In genomic region chrIV:410420-410891, ce11 we compare ENCODE assay signal across 3 worm cellular contexts.
TF ChIP-seq lines count a peak whose summit lies in the region.

TSS of gene T07A9.12 (plus strand) at chrIV:410867.

TF ChIP-seq in whole organism, L1 larva, 84 proteins besides CTCF, POLR2A, EP300 and RAD21 (continued from another document and continues in another):
- TF ChIP-seq isw-1 (GFP tag; IDR thresholded peaks at IDR 0.05; lab: Robert Waterston, UW) (peak; percentile 47), C34B4.2 (tag; optimal IDR thresholded peaks at IDR 0.05; lab: Kevin White, UChicago) (no peak), pag-3 (tag; optimal IDR thresholded peaks at IDR 0.05; lab: Kevin White, UChicago; ENCODE audit: borderline replicate concordance, insufficient read depth) (no peak), nhr-85 (tag; lab: Kevin White, UChicago) (peak; percentile 78), lsy-2 (tag; optimal IDR thresholded peaks at IDR 0.05; lab: Kevin White, UChicago) (peak; percentile 82 to 88), ces-1 (GFP tag; optimal IDR thresholded peaks at IDR 0.05; lab: Kevin White, UChicago) (no peak), aly-2 (tag; optimal IDR thresholded peaks at IDR 0.05; lab: Kevin White, UChicago) (peak; percentile 36), lin-35 (GFP tag; optimal IDR thresholded peaks at IDR 0.05; lab: Kevin White, UChicago) (peak; percentile 74 to 76), unc-98 (GFP tag; IDR thresholded peaks at IDR 0.05; lab: Robert Waterston, UW) (peak; percentile 71), sup-37 (GFP tag; optimal IDR thresholded peaks at IDR 0.05; lab: Kevin White, UChicago) (no peak), unc-86 (tag; optimal IDR thresholded peaks at IDR 0.05; lab: Kevin White, UChicago) (peak; percentile 51), dpl-1 (GFP tag; optimal IDR thresholded peaks at IDR 0.05; lab: Kevin White, UChicago) (peak; percentile 38 to 42 (median 42)), lin-15B (tag; optimal IDR thresholded peaks at IDR 0.05; lab: Kevin White, UChicago) (peak; percentile 17), hlh-4 (tag; optimal IDR thresholded peaks at IDR 0.05; lab: Kevin White, UChicago) (no peak), mep-1 (tag; optimal IDR thresholded peaks at IDR 0.05; lab: Kevin White, UChicago) (peak; percentile 86), zag-1 (tag; optimal IDR thresholded peaks at IDR 0.05; lab: Kevin White, UChicago) (no peak), ztf-11 (tag; optimal IDR thresholded peaks at IDR 0.05; lab: Kevin White, UChicago) (peak in 1 of 2 experiments; percentile 43), C04F5.9 (tag; optimal IDR thresholded peaks at IDR 0.05; lab: Kevin White, UChicago) (peak; percentile 51), mab-9 (GFP tag; IDR thresholded peaks at IDR 0.05; lab: Robert Waterston, UW) (no peak), swsn-7 (tag; optimal IDR thresholded peaks at IDR 0.05; lab: Kevin White, UChicago) (peak; percentile 80), elt-3 (tag; optimal IDR thresholded peaks at IDR 0.05; lab: Kevin White, UChicago) (no peak), nhr-76 (tag; optimal IDR thresholded peaks at IDR 0.05; lab: Kevin White, UChicago) (no peak), nhr-47 (tag; optimal IDR thresholded peaks at IDR 0.05; lab: Kevin White, UChicago) (peak; percentile 81), fkh-4 (tag; optimal IDR thresholded peaks at IDR 0.05; lab: Kevin White, UChicago; ENCODE audit: borderline replicate concordance) (no peak), aha-1 (tag; optimal IDR thresholded peaks at IDR 0.05; lab: Kevin White, UChicago) (no peak), rnt-1 (tag; optimal IDR thresholded peaks at IDR 0.05; lab: Kevin White, UChicago) (peak; percentile 82), Y116A8C.19 (tag; optimal IDR thresholded peaks at IDR 0.05; lab: Kevin White, UChicago; ENCODE audit: borderline replicate concordance) (peak; percentile 41), ceh-8 (GFP tag; optimal IDR thresholded peaks at IDR 0.05; lab: Kevin White, UChicago) (no peak), efl-3 (GFP tag; optimal IDR thresholded peaks at IDR 0.05; lab: Kevin White, UChicago) (no peak), unc-130 (tag; optimal IDR thresholded peaks at IDR 0.05; lab: Kevin White, UChicago) (peak; percentile 77), blmp-1 (tag; optimal IDR thresholded peaks at IDR 0.05; lab: Kevin White, UChicago) (peak; percentile 32), lin-14 (GFP tag; optimal IDR thresholded peaks at IDR 0.05; lab: Kevin White, UChicago) (no peak), nhr-77 (tag; optimal IDR thresholded peaks at IDR 0.05; lab: Kevin White, UChicago) (peak; percentile 55), ceh-88 (GFP tag; IDR thresholded peaks at IDR 0.05; lab: Robert Waterston, UW) (no peak; the same call in 1 of the 2 replicates), nhr-71 (tag; optimal IDR thresholded peaks at IDR 0.05; lab: Kevin White, UChicago) (peak; percentile 90), ceh-82 (tag; optimal IDR thresholded peaks at IDR 0.05; lab: Kevin White, UChicago) (peak; percentile 3 to 70 (median 64)), sox-4 (tag; optimal IDR thresholded peaks at IDR 0.05; lab: Kevin White, UChicago) (peak; percentile 55), fkh-8 (tag; optimal IDR thresholded peaks at IDR 0.05; lab: Kevin White, UChicago) (peak; percentile 83), nhr-90 (tag; optimal IDR thresholded peaks at IDR 0.05; lab: Kevin White, UChicago; ENCODE audit: poor library complexity) (peak; percentile 77), dsc-1 (tag; optimal IDR thresholded peaks at IDR 0.05; lab: Kevin White, UChicago) (peak; percentile 54), snu-23 (GFP tag; optimal IDR thresholded peaks at IDR 0.05; lab: Kevin White, UChicago) (peak; percentile 91), lin-39 (tag; optimal IDR thresholded peaks at IDR 0.05; lab: Kevin White, UChicago) (no peak), hlh-17 (GFP tag; optimal IDR thresholded peaks at IDR 0.05; lab: Kevin White, UChicago; ENCODE audit: borderline replicate concordance) (no peak)

TF ChIP-seq in whole organism, L3 larva, 47 proteins besides CTCF, POLR2A, EP300 and RAD21 (continued from another document):
- TF ChIP-seq snpc-4 (tag; optimal IDR thresholded peaks at IDR 0.05; lab: Kevin White, UChicago) (peak; percentile 11), zag-1 (tag; optimal IDR thresholded peaks at IDR 0.05; lab: Kevin White, UChicago) (no peak), ceh-9 (tag; optimal IDR thresholded peaks at IDR 0.05; lab: Kevin White, UChicago) (no peak), lsy-12 (tag; optimal IDR thresholded peaks at IDR 0.05; lab: Kevin White, UChicago) (peak; percentile 43), fos-1 (tag; optimal IDR thresholded peaks at IDR 0.05; lab: Kevin White, UChicago) (no peak), ZK546.5 (tag; optimal IDR thresholded peaks at IDR 0.05; lab: Kevin White, UChicago) (no peak), aly-2 (tag; optimal IDR thresholded peaks at IDR 0.05; lab: Kevin White, UChicago) (no peak), ceh-28 (tag; optimal IDR thresholded peaks at IDR 0.05; lab: Kevin White, UChicago) (peak; percentile 20), nhr-28 (tag; optimal IDR thresholded peaks at IDR 0.05; lab: Kevin White, UChicago) (no peak), elt-1 (tag; optimal IDR thresholded peaks at IDR 0.05; lab: Kevin White, UChicago) (no peak), egl-5 (tag; optimal IDR thresholded peaks at IDR 0.05; lab: Kevin White, UChicago) (no peak), elt-3 (tag; optimal IDR thresholded peaks at IDR 0.05; lab: Kevin White, UChicago) (no peak), tbx-2 (tag; optimal IDR thresholded peaks at IDR 0.05; lab: Kevin White, UChicago) (no peak), nhr-76 (tag; optimal IDR thresholded peaks at IDR 0.05; lab: Kevin White, UChicago) (no peak), nfya-1 (tag; optimal IDR thresholded peaks at IDR 0.05; lab: Kevin White, UChicago; ENCODE audit: insufficient read depth) (peak; percentile 76), ceh-16 (tag; optimal IDR thresholded peaks at IDR 0.05; lab: Kevin White, UChicago) (no peak), nhr-43 (tag; optimal IDR thresholded peaks at IDR 0.05; lab: Kevin White, UChicago; ENCODE audit: poor library complexity, severe bottlenecking) (peak; percentile 68), ztf-4 (tag; optimal IDR thresholded peaks at IDR 0.05; lab: Kevin White, UChicago) (no peak), fkh-10 (GFP tag; optimal IDR thresholded peaks at IDR 0.05; lab: Kevin White, UChicago) (no peak), hmg-11 (tag; optimal IDR thresholded peaks at IDR 0.05; lab: Kevin White, UChicago) (peak; percentile 59), egl-27 (tag; optimal IDR thresholded peaks at IDR 0.05; lab: Kevin White, UChicago) (no peak), eor-1 (tag; optimal IDR thresholded peaks at IDR 0.05; lab: Kevin White, UChicago) (no peak), nhr-77 (tag; optimal IDR thresholded peaks at IDR 0.05; lab: Kevin White, UChicago) (peak; percentile 13), sea-2 (GFP tag; optimal IDR thresholded peaks at IDR 0.05; lab: Kevin White, UChicago) (no peak), jun-1 (tag; optimal IDR thresholded peaks at IDR 0.05; lab: Kevin White, UChicago) (peak; percentile 65), nhr-11 (tag; optimal IDR thresholded peaks at IDR 0.05; lab: Kevin White, UChicago) (no peak), nhr-23 (tag; optimal IDR thresholded peaks at IDR 0.05; lab: Kevin White, UChicago) (peak; percentile 81)

TF ChIP-seq in whole organism, young adult, 124 proteins besides CTCF, POLR2A, EP300 and RAD21 (continued from another document):
- TF ChIP-seq athp-1 (tag; optimal IDR thresholded peaks at IDR 0.05; lab: Kevin White, UChicago) (no peak), sptf-2 (GFP tag; optimal IDR thresholded peaks at IDR 0.05; lab: Kevin White, UChicago) (no peak), attf-5 (GFP tag; optimal IDR thresholded peaks at IDR 0.05; lab: Kevin White, UChicago) (peak; percentile 83), nfyb-1 (GFP tag; IDR thresholded peaks at IDR 0.05; lab: Robert Waterston, UW) (no peak), ztf-3 (GFP tag; optimal IDR thresholded peaks at IDR 0.05; lab: Kevin White, UChicago) (no peak), zim-3 (tag; optimal IDR thresholded peaks at IDR 0.05; lab: Kevin White, UChicago) (no peak), ztf-22 (GFP tag; optimal IDR thresholded peaks at IDR 0.05; lab: Kevin White, UChicago) (no peak), B0261.1 (tag; optimal IDR thresholded peaks at IDR 0.05; lab: Kevin White, UChicago) (no peak), tbx-9 (tag; optimal IDR thresholded peaks at IDR 0.05; lab: Kevin White, UChicago; ENCODE audit: borderline replicate concordance) (no peak), ceh-79 (tag; optimal IDR thresholded peaks at IDR 0.05; lab: Kevin White, UChicago) (no peak), ZK185.1 (tag; optimal IDR thresholded peaks at IDR 0.05; lab: Kevin White, UChicago; ENCODE audit: poor library complexity, severe bottlenecking) (no peak), lir-1 (GFP tag; conservative IDR thresholded peaks at IDR 0.05; lab: Robert Waterston, UW) (no peak), lin-54 (GFP tag; optimal IDR thresholded peaks at IDR 0.05; lab: Kevin White, UChicago) (peak; percentile 2), xnd-1 (tag; optimal IDR thresholded peaks at IDR 0.05; lab: Kevin White, UChicago) (no peak), hlh-12 (tag; optimal IDR thresholded peaks at IDR 0.05; lab: Kevin White, UChicago) (no peak), mel-28 (tag; optimal IDR thresholded peaks at IDR 0.05; lab: Kevin White, UChicago; ENCODE audit: borderline replicate concordance) (no peak), sea-2 (GFP tag; IDR thresholded peaks at IDR 0.05; lab: Robert Waterston, UW) (no peak), egl-44 (GFP tag; IDR thresholded peaks at IDR 0.05; lab: Robert Waterston, UW) (no peak), aptf-2 (GFP tag; conservative IDR thresholded peaks at IDR 0.05; lab: Robert Waterston, UW) (no peak), nhr-179 (tag; optimal IDR thresholded peaks at IDR 0.05; lab: Kevin White, UChicago) (no peak), sdz-38 (tag; optimal IDR thresholded peaks at IDR 0.05; lab: Kevin White, UChicago) (no peak), let-607 (tag; optimal IDR thresholded peaks at IDR 0.05; lab: Kevin White, UChicago) (peak in 1 of 2 experiments; percentile 32), snpc-1.3 (tag; optimal IDR thresholded peaks at IDR 0.05; lab: Kevin White, UChicago; ENCODE audit: insufficient read depth) (no peak), Y56A3A.18 (GFP tag; IDR thresholded peaks at IDR 0.05; lab: Robert Waterston, UW) (no peak), madf-8 (GFP tag; conservative IDR thresholded peaks at IDR 0.05; lab: Robert Waterston, UW) (no peak), lin-40 (tag; optimal IDR thresholded peaks at IDR 0.05; lab: Kevin White, UChicago) (peak; percentile 72), Y53G8AR.9 (GFP tag; conservative IDR thresholded peaks at IDR 0.05; lab: Robert Waterston, UW) (no peak), F57A8.1 (GFP tag; optimal IDR thresholded peaks at IDR 0.05; lab: Kevin White, UChicago) (no peak), mes-4 (tag; optimal IDR thresholded peaks at IDR 0.05; lab: Kevin White, UChicago) (no peak), ceh-91 (GFP tag; IDR thresholded peaks at IDR 0.05; lab: Robert Waterston, UW) (no peak), lsl-1 (GFP tag; optimal IDR thresholded peaks at IDR 0.05; lab: Kevin White, UChicago) (no peak), nfya-1 (tag; optimal IDR thresholded peaks at IDR 0.05; lab: Kevin White, UChicago; ENCODE audit: borderline replicate concordance, insufficient read depth) (no peak), madf-10 (tag; optimal IDR thresholded peaks at IDR 0.05; lab: Kevin White, UChicago) (peak; percentile 32), bed-1 (GFP tag; IDR thresholded peaks at IDR 0.05; lab: Robert Waterston, UW) (no peak), dpl-1 (GFP tag; optimal IDR thresholded peaks at IDR 0.05; lab: Kevin White, UChicago) (no peak), aptf-3 (GFP tag; IDR thresholded peaks at IDR 0.05; lab: Robert Waterston, UW) (no peak), rec-8 (tag; optimal IDR thresholded peaks at IDR 0.05; lab: Kevin White, UChicago) (no peak), pha-4 (tag; optimal IDR thresholded peaks at IDR 0.05; lab: Kevin White, UChicago) (no peak), zfh-2 (GFP tag; conservative IDR thresholded peaks at IDR 0.05; lab: Robert Waterston, UW) (no peak), ama-1 (optimal IDR thresholded peaks at IDR 0.05; lab: Kevin White, UChicago) (no peak), ama-1 (GFP tag; optimal IDR thresholded peaks at IDR 0.05; lab: Kevin White, UChicago) (no peak), ceh-27 (GFP tag; optimal IDR thresholded peaks at IDR 0.05; lab: Kevin White, UChicago) (no peak), bed-2 (GFP tag; IDR thresholded peaks at IDR 0.05; lab: Robert Waterston, UW) (no peak), mcd-1 (GFP tag; IDR thresholded peaks at IDR 0.05; lab: Robert Waterston, UW) (peak; percentile 45), dox-1 (GFP tag; IDR thresholded peaks at IDR 0.05; lab: Robert Waterston, UW) (no peak), unc-130 (GFP tag; optimal IDR thresholded peaks at IDR 0.05; lab: Kevin White, UChicago) (no peak), chd-7 (tag; optimal IDR thresholded peaks at IDR 0.05; lab: Kevin White, UChicago) (no peak), ztf-25 (GFP tag; IDR thresholded peaks at IDR 0.05; lab: Robert Waterston, UW) (no peak), snpc-4 (GFP tag; optimal IDR thresholded peaks at IDR 0.05; lab: Kevin White, UChicago) (no peak), snpc-4 (tag; optimal IDR thresholded peaks at IDR 0.05; lab: Kevin White, UChicago) (peak in 1 of 4 experiments; percentile 34), ets-4 (GFP tag; optimal IDR thresholded peaks at IDR 0.05; lab: Kevin White, UChicago) (no peak), C06A6.2 (GFP tag; conservative IDR thresholded peaks at IDR 0.05; lab: Robert Waterston, UW) (no peak), nhr-90 (tag; optimal IDR thresholded peaks at IDR 0.05; lab: Kevin White, UChicago) (no peak), unc-62 (GFP tag; optimal IDR thresholded peaks at IDR 0.05; lab: Kevin White, UChicago) (no peak), B0035.1 (tag; optimal IDR thresholded peaks at IDR 0.05; lab: Kevin White, UChicago) (no peak), let-526 (GFP tag; IDR thresholded peaks at IDR 0.05; lab: Robert Waterston, UW) (no peak), ztf-26 (tag; optimal IDR thresholded peaks at IDR 0.05; lab: Kevin White, UChicago) (no peak), egrh-3 (GFP tag; IDR thresholded peaks at IDR 0.05; lab: Robert Waterston, UW) (peak; percentile 21; the same call in 1 of the 2 replicates), Y53F4B.3 (GFP tag; IDR thresholded peaks at IDR 0.05; lab: Robert Waterston, UW) (no peak), hlh-26 (GFP tag; conservative IDR thresholded peaks at IDR 0.05; lab: Robert Waterston, UW) (no peak), snpc-3.4 (tag; optimal IDR thresholded peaks at IDR 0.05; lab: Kevin White, UChicago) (no peak), hmg-20 (GFP tag; IDR thresholded peaks at IDR 0.05; lab: Robert Waterston, UW) (no peak), lsy-27 (tag; optimal IDR thresholded peaks at IDR 0.05; lab: Kevin White, UChicago; ENCODE audit: borderline replicate concordance, insufficient read depth) (no peak), efl-1 (GFP tag; optimal IDR thresholded peaks at IDR 0.05; lab: Kevin White, UChicago) (no peak), F57C9.4 (tag; optimal IDR thresholded peaks at IDR 0.05; lab: Kevin White, UChicago) (no peak), hmg-1.2 (GFP tag; IDR thresholded peaks at IDR 0.05; lab: Robert Waterston, UW) (peak; percentile 93), ztf-28 (GFP tag; IDR thresholded peaks at IDR 0.05; lab: Robert Waterston, UW) (no peak), hrde-1 (tag; optimal IDR thresholded peaks at IDR 0.05; lab: Kevin White, UChicago; ENCODE audit: borderline replicate concordance) (no peak), lag-1 (GFP tag; IDR thresholded peaks at IDR 0.05; lab: Robert Waterston, UW) (no peak), pbrm-1 (GFP tag; IDR thresholded peaks at IDR 0.05; lab: Robert Waterston, UW) (no peak), T07F8.4 (tag; optimal IDR thresholded peaks at IDR 0.05; lab: Kevin White, UChicago) (no peak), F49E8.2 (tag; optimal IDR thresholded peaks at IDR 0.05; lab: Kevin White, UChicago; ENCODE audit: insufficient read depth) (no peak)
